Worm (Caenorhabditis elegans) whole organism, young adult: Measurements from ENCODE around the gene glo-1.

Source experiments
- Y95B8A.8 ChIP-seq: fragments of 200-800 bp; sonication (Bioruptor generic); IDR thresholded peaks from 2 replicates; pipeline ENCODE4 v1.3.6; 2022; ENCODE audit warnings: missing genetic modification reagents, missing genetic modification characterization, missing compliant biosample characterization
- bed-2 ChIP-seq: fragments of 200-800 bp; sonication (Bioruptor generic); IDR thresholded peaks from 2 replicates; pipeline ENCODE4 v1.3.6; 2022; ENCODE audit warnings: missing genetic modification reagents, missing genetic modification characterization, missing compliant biosample characterization
- ceh-91 ChIP-seq: fragments of 200-800 bp; sonication (Bioruptor generic); IDR thresholded peaks from 2 replicates; pipeline ENCODE4 v1.3.6; 2022; ENCODE audit warnings: missing genetic modification reagents, missing genetic modification characterization, missing compliant biosample characterization
- egrh-3 ChIP-seq: fragments of 200-800 bp; sonication (Bioruptor generic); IDR thresholded peaks from 2 replicates; pipeline ENCODE4 v1.3.6; 2022; ENCODE audit warnings: missing genetic modification reagents, missing genetic modification characterization, missing compliant biosample characterization
- ets-4 ChIP-seq: fragments of 200-800 bp; sonication (Bioruptor generic); optimal IDR thresholded peaks from 2 replicates; lab custom pipeline; 2018; ENCODE audit warnings: mild to moderate bottlenecking, missing genetic modification characterization, missing compliant biosample characterization
- lsl-1 ChIP-seq: fragments of 200-800 bp; sonication (Bioruptor generic); optimal IDR thresholded peaks from 2 replicates; lab custom pipeline; 2018; ENCODE audit warnings: mild to moderate bottlenecking, missing genetic modification characterization, moderate library complexity, missing compliant biosample characterization
- nfya-1 ChIP-seq: sonication (generic microtip); optimal IDR thresholded peaks from 2 replicates; lab custom pipeline; 2017; ENCODE audit warnings: antibody characterized with exemption, missing compliant biosample characterization, missing genetic modification characterization, borderline replicate concordance; ENCODE audit not compliant: insufficient read depth
- zfh-2 ChIP-seq: fragments of 200-800 bp; sonication (Bioruptor generic); conservative IDR thresholded peaks from 2 replicates; pipeline ENCODE4 v1.3.6; 2022; ENCODE audit warnings: missing genetic modification reagents, missing genetic modification characterization, missing compliant biosample characterization

- TF ChIP-seq ets-4 (no peak), ceh-91 (no peak), nfya-1 (tag; lab: Kevin White, UChicago) (no peak), bed-2 (GFP tag; lab: Robert Waterston, UW) (no peak), egrh-3 (GFP tag; lab: Robert Waterston, UW) (no peak), lsl-1 (GFP tag; lab: Kevin White, UChicago) (no peak), Y95B8A.8 (GFP tag; lab: Robert Waterston, UW) (no peak), zfh-2 (no peak)
Measured at ce11 chrX:9850258-9850657, 31.8 kb downstream of the glo-1 start, which contains the start of gene lec-8.
